Worm (Caenorhabditis elegans) whole organism, L4 larva: ENCODE measurements around the gene C03B1.17.

Source experiments
- F26F4.8 ChIP-seq: fragments of 200-800 bp; sonication (Bioruptor generic); conservative IDR thresholded peaks from 2 replicates; pipeline ENCODE4 v1.3.6; 2022; ENCODE audit warnings: missing genetic modification characterization, missing compliant biosample characterization
- T26A8.4 ChIP-seq: fragments of 200-800 bp; sonication (Bioruptor generic); IDR thresholded peaks from 2 replicates; pipeline ENCODE4 v1.3.6; 2022; ENCODE audit warnings: missing genetic modification characterization, missing compliant biosample characterization
- aha-1 ChIP-seq: fragments of 150-350 bp; peaks from one replicate; lab custom pipeline; 2014; ENCODE audit warnings: missing biosample characterization, missing genetic modification characterization
- ama-1 ChIP-seq: fragments of 150-350 bp; optimal IDR thresholded peaks from 2 replicates; lab custom pipeline; 2014; ENCODE audit warnings: inconsistent platforms, mixed read lengths
- ceh-20 ChIP-seq: fragments of 200-800 bp; sonication (Bioruptor generic); IDR thresholded peaks from 2 replicates; pipeline ENCODE4 v1.3.6; 2022; ENCODE audit warnings: missing genetic modification reagents, missing genetic modification characterization, missing compliant biosample characterization
- ceh-28 ChIP-seq: fragments of 150-350 bp; optimal IDR thresholded peaks from 2 replicates; lab custom pipeline; 2014; ENCODE audit warnings: missing biosample characterization, missing genetic modification reagents, missing genetic modification characterization
- ceh-32 ChIP-seq: sonication (generic microtip); optimal IDR thresholded peaks from 2 replicates; lab custom pipeline; 2016; ENCODE audit warnings: mild to moderate bottlenecking, missing genetic modification characterization, missing compliant biosample characterization; ENCODE audit not compliant: poor library complexity
- ceh-62 ChIP-seq: sonication (generic microtip); optimal IDR thresholded peaks from 2 replicates; lab custom pipeline; 2017; ENCODE audit warnings: missing biosample characterization, missing genetic modification characterization
- ceh-82 ChIP-seq: sonication (generic microtip); optimal IDR thresholded peaks from 2 replicates; lab custom pipeline; 2017; ENCODE audit warnings: missing biosample characterization, missing genetic modification characterization
- ces-1 ChIP-seq: fragments of 150-350 bp; sonication (generic microtip); optimal IDR thresholded peaks from 4 replicates; lab custom pipeline; 2014; ENCODE audit warnings: missing biosample characterization, missing genetic modification reagents, missing genetic modification characterization
- cey-2 ChIP-seq: sonication (generic microtip); optimal IDR thresholded peaks from 3 replicates; lab custom pipeline; 2017; ENCODE audit warnings: missing genetic modification characterization, mild to moderate bottlenecking, missing compliant biosample characterization, antibody characterized with exemption, borderline replicate concordance; ENCODE audit not compliant: insufficient read depth
- ctbp-1 ChIP-seq: fragments of 200-800 bp; sonication (Bioruptor generic); IDR thresholded peaks from 2 replicates; pipeline ENCODE4 v1.3.6; 2022; ENCODE audit warnings: missing genetic modification reagents, missing genetic modification characterization, missing compliant biosample characterization
- daf-16 ChIP-seq, 3 experiments: sonication (generic microtip); optimal IDR thresholded peaks; 2 replicates each; lab custom pipeline; 2016 to 2017; ENCODE audit warnings: missing genetic modification characterization in 3 of 3, missing genetic modification reagents in 3 of 3, mild to moderate bottlenecking in 2 of 3, missing compliant biosample characterization in 2 of 3, missing biosample characterization in 1 of 3, moderate library complexity in 1 of 3
- dmd-9 ChIP-seq: fragments of 200-800 bp; sonication (Bioruptor generic); IDR thresholded peaks from 2 replicates; pipeline ENCODE4 v1.3.6; 2022; ENCODE audit warnings: missing genetic modification reagents, missing genetic modification characterization, missing compliant biosample characterization
- dpl-1 ChIP-seq: fragments of 150-350 bp; optimal IDR thresholded peaks from 2 replicates; lab custom pipeline; 2014; ENCODE audit warnings: missing biosample characterization, missing genetic modification reagents, missing genetic modification characterization
- fkh-10 ChIP-seq: fragments of 150-350 bp; optimal IDR thresholded peaks from 2 replicates; lab custom pipeline; 2014; ENCODE audit warnings: missing biosample characterization, missing genetic modification reagents, missing genetic modification characterization
- fos-1 ChIP-seq: fragments of 150-350 bp; optimal IDR thresholded peaks from 2 replicates; lab custom pipeline; 2014; ENCODE audit warnings: missing biosample characterization, missing genetic modification characterization
- hlh-11 ChIP-seq: fragments of 200-800 bp; sonication (Bioruptor generic); optimal IDR thresholded peaks from 2 replicates; lab custom pipeline; 2018; ENCODE audit warnings: mild to moderate bottlenecking, missing genetic modification characterization, missing compliant biosample characterization
- lin-1 ChIP-seq: fragments of 200-800 bp; sonication (Bioruptor generic); IDR thresholded peaks from 2 replicates; pipeline ENCODE4 v1.3.6; 2022; ENCODE audit warnings: missing genetic modification reagents, missing genetic modification characterization, missing compliant biosample characterization
- lin-13 ChIP-seq: fragments of 150-350 bp; optimal IDR thresholded peaks from 2 replicates; lab custom pipeline; 2014; ENCODE audit warnings: missing biosample characterization, missing genetic modification reagents, missing genetic modification characterization
- lin-29 ChIP-seq: fragments of 200-800 bp; sonication (Bioruptor generic); IDR thresholded peaks from 2 replicates; pipeline ENCODE4 v1.3.6; 2022; ENCODE audit warnings: missing genetic modification reagents, missing genetic modification characterization, missing compliant biosample characterization
- lin-38 ChIP-seq: fragments of 200-800 bp; sonication (Bioruptor generic); IDR thresholded peaks from 2 replicates; pipeline ENCODE4 v1.3.6; 2022; ENCODE audit warnings: missing genetic modification reagents, missing genetic modification characterization, missing compliant biosample characterization
- lin-39 ChIP-seq: fragments of 150-350 bp; optimal IDR thresholded peaks from 2 replicates; lab custom pipeline; 2014; ENCODE audit warnings: missing biosample characterization, missing genetic modification reagents, missing genetic modification characterization
- lsy-2 ChIP-seq, 2 experiments: fragments of 150-350 bp in 1 of 2; sonication (generic microtip) in 1 of 2; optimal IDR thresholded peaks; 2 replicates each; lab custom pipeline; 2014 to 2017; ENCODE audit warnings: missing biosample characterization in 2 of 2, missing genetic modification characterization in 2 of 2
- madf-5 ChIP-seq, 2 experiments: fragments of 200-800 bp; sonication (Bioruptor generic); IDR thresholded peaks; 2 replicates each; pipeline ENCODE4 v1.3.6; 2022; ENCODE audit warnings: missing compliant biosample characterization in 2 of 2, missing genetic modification characterization in 2 of 2
- mdl-1 ChIP-seq, 2 experiments: fragments of 150-350 bp in 1 of 2; sonication (generic microtip) in 1 of 2; optimal IDR thresholded peaks; 2 replicates each; lab custom pipeline; 2014 to 2017; ENCODE audit warnings: missing biosample characterization in 2 of 2, missing genetic modification characterization in 2 of 2
- mdt-29 ChIP-seq: fragments of 200-800 bp; sonication (Bioruptor generic); IDR thresholded peaks from 2 replicates; pipeline ENCODE4 v1.3.6; 2022; ENCODE audit warnings: missing genetic modification reagents, missing genetic modification characterization, missing compliant biosample characterization
- nhr-10 ChIP-seq: fragments of 150-350 bp; optimal IDR thresholded peaks from 2 replicates; lab custom pipeline; 2014; ENCODE audit warnings: missing biosample characterization, missing genetic modification characterization
- nhr-102 ChIP-seq: sonication (generic microtip); optimal IDR thresholded peaks from 2 replicates; lab custom pipeline; 2016; ENCODE audit warnings: mild to moderate bottlenecking, missing genetic modification characterization, moderate library complexity, missing compliant biosample characterization
- nhr-11 ChIP-seq: fragments of 150-350 bp; optimal IDR thresholded peaks from 2 replicates; lab custom pipeline; 2014; ENCODE audit warnings: missing biosample characterization, missing genetic modification characterization
- nhr-111 ChIP-seq: fragments of 200-800 bp; sonication (Bioruptor generic); optimal IDR thresholded peaks from 2 replicates; lab custom pipeline; 2018; ENCODE audit warnings: mild to moderate bottlenecking, missing genetic modification characterization, missing compliant biosample characterization
- nhr-25 ChIP-seq: sonication (generic microtip); optimal IDR thresholded peaks from 2 replicates; lab custom pipeline; 2017; ENCODE audit warnings: missing genetic modification characterization, mild to moderate bottlenecking, missing compliant biosample characterization, antibody characterized with exemption, moderate library complexity, borderline replicate concordance; ENCODE audit not compliant: insufficient read depth
- nhr-28 ChIP-seq: fragments of 150-350 bp; optimal IDR thresholded peaks from 2 replicates; lab custom pipeline; 2014; ENCODE audit warnings: missing biosample characterization, missing genetic modification characterization
- nhr-41 ChIP-seq: fragments of 200-800 bp; sonication (Bioruptor generic); IDR thresholded peaks from 2 replicates; pipeline ENCODE4 v1.3.6; 2022; ENCODE audit warnings: missing genetic modification reagents, missing genetic modification characterization, missing compliant biosample characterization
- nhr-42 ChIP-seq: fragments of 200-800 bp; sonication (Bioruptor generic); IDR thresholded peaks from 2 replicates; pipeline ENCODE4 v1.3.6; 2022; ENCODE audit warnings: missing genetic modification characterization, missing compliant biosample characterization
- nhr-6 ChIP-seq: fragments of 150-350 bp; optimal IDR thresholded peaks from 2 replicates; lab custom pipeline; 2014; ENCODE audit warnings: missing biosample characterization, missing genetic modification characterization
- nhr-76 ChIP-seq: fragments of 150-350 bp; optimal IDR thresholded peaks from 2 replicates; lab custom pipeline; 2014; ENCODE audit warnings: missing biosample characterization, missing genetic modification characterization
- nhr-77 ChIP-seq: fragments of 150-350 bp; optimal IDR thresholded peaks from 2 replicates; lab custom pipeline; 2014; ENCODE audit warnings: missing biosample characterization, missing genetic modification characterization
- pha-4 ChIP-seq, 2 experiments: fragments of 150-350 bp in 1 of 2; fragments of 200-800 bp in 1 of 2; sonication (Bioruptor generic) in 1 of 2; IDR thresholded peaks in 1 of 2; optimal IDR thresholded peaks in 1 of 2; 2 replicates each; pipeline versions ENCODE4 v1.3.6 to Lab custom; 2014 to 2022; ENCODE audit warnings: missing genetic modification characterization in 2 of 2, missing genetic modification reagents in 2 of 2, missing biosample characterization in 1 of 2, missing compliant biosample characterization in 1 of 2
- rbr-2 ChIP-seq: sonication (generic microtip); optimal IDR thresholded peaks from 2 replicates; lab custom pipeline; 2016; ENCODE audit warnings: missing genotype, missing genetic modification characterization, missing compliant biosample characterization
- saeg-2 ChIP-seq: fragments of 200-800 bp; sonication (Bioruptor generic); IDR thresholded peaks from 2 replicates; pipeline ENCODE4 v1.3.6; 2022; ENCODE audit warnings: missing genetic modification reagents, missing genetic modification characterization, missing compliant biosample characterization
- skn-1 ChIP-seq: fragments of 150-350 bp; optimal IDR thresholded peaks from 2 replicates; lab custom pipeline; 2014; ENCODE audit warnings: missing biosample characterization, missing genetic modification characterization
- snpc-1.2 ChIP-seq: fragments of 200-800 bp; sonication (Bioruptor generic); IDR thresholded peaks from 2 replicates; pipeline ENCODE4 v1.3.6; 2022; ENCODE audit warnings: missing genetic modification reagents, missing genetic modification characterization, missing compliant biosample characterization
- snpc-4 ChIP-seq: fragments of 150-350 bp; optimal IDR thresholded peaks from 2 replicates; lab custom pipeline; 2014; ENCODE audit warnings: missing biosample characterization, missing genetic modification characterization
- spr-3 ChIP-seq: fragments of 200-800 bp; sonication (Bioruptor generic); optimal IDR thresholded peaks from 2 replicates; lab custom pipeline; 2018; ENCODE audit warnings: mild to moderate bottlenecking, missing genetic modification characterization, missing compliant biosample characterization
- tag-97 ChIP-seq: fragments of 200-800 bp; sonication (Bioruptor generic); IDR thresholded peaks from 2 replicates; pipeline ENCODE4 v1.3.6; 2022; ENCODE audit warnings: missing genetic modification characterization, missing compliant biosample characterization
- tra-1 ChIP-seq: fragments of 200-800 bp; sonication (Bioruptor generic); IDR thresholded peaks from 2 replicates; pipeline ENCODE4 v1.3.6; 2022; ENCODE audit warnings: missing genetic modification reagents, missing genetic modification characterization, missing compliant biosample characterization
- unc-130 ChIP-seq: sonication (generic microtip); optimal IDR thresholded peaks from 2 replicates; lab custom pipeline; 2016; ENCODE audit warnings: missing genetic modification reagents, missing genetic modification characterization, missing compliant biosample characterization
- zip-2 ChIP-seq: fragments of 150-350 bp; optimal IDR thresholded peaks from 2 replicates; lab custom pipeline; 2014; ENCODE audit warnings: missing biosample characterization, missing genetic modification characterization
- ztf-7 ChIP-seq: fragments of 150-350 bp; optimal IDR thresholded peaks from 2 replicates; lab custom pipeline; 2014; ENCODE audit warnings: missing biosample characterization, missing genetic modification characterization

Gene C03B1.17

ce11 chrX:6337951-6338350 is 35.5 kb upstream of the C03B1.17 start, which contains the start of gene C03B1.13:
TSS of gene C03B1.13 (minus strand) at chrX:6338051.
- no peak for TF ChIP-seq lsy-2 (tag; optimal IDR thresholded peaks at IDR 0.05; lab: Kevin White, UChicago)
- no peak for TF ChIP-seq lin-38 (GFP tag; lab: Robert Waterston, UW)
- TF ChIP-seq lin-29 (GFP tag; lab: Robert Waterston, UW): no peak
- TF ChIP-seq ces-1: no peak
- no peak for TF ChIP-seq ceh-28 (tag; lab: Kevin White, UChicago)
- no peak for TF ChIP-seq unc-130
- TF ChIP-seq saeg-2 (GFP tag; lab: Robert Waterston, UW): no peak
- TF ChIP-seq dmd-9: no peak

ce11 chrX:6338446-6338845 is 35.0 kb upstream of the C03B1.17 start:
- TF ChIP-seq skn-1 (tag; lab: Kevin White, UChicago): no peak
- TF ChIP-seq nhr-6: no peak
- TF ChIP-seq fkh-10 (GFP tag; lab: Kevin White, UChicago): no peak
- no peak for TF ChIP-seq snpc-1.2 (GFP tag; lab: Robert Waterston, UW)
- TF ChIP-seq spr-3 (GFP tag; lab: Kevin White, UChicago): no peak
- no peak for TF ChIP-seq nhr-76 (tag; lab: Kevin White, UChicago)
- no peak for TF ChIP-seq nhr-41 (GFP tag; lab: Robert Waterston, UW)
- no peak for TF ChIP-seq zip-2 (tag; lab: Kevin White, UChicago)
- TF ChIP-seq snpc-4: no peak
- no peak for TF ChIP-seq ama-1
- TF ChIP-seq lin-29 (GFP tag; lab: Robert Waterston, UW): no peak
- TF ChIP-seq rbr-2 (tag; lab: Kevin White, UChicago): no peak
- TF ChIP-seq nhr-42 (GFP tag; lab: Robert Waterston, UW): no peak
- no peak for TF ChIP-seq fos-1 (tag; lab: Kevin White, UChicago)
- peak; percentile 65 for TF ChIP-seq nhr-77 (tag; lab: Kevin White, UChicago)
- peak in 1 of 2 experiments; percentile 29 for TF ChIP-seq daf-16 (GFP tag; optimal IDR thresholded peaks at IDR 0.05; lab: Kevin White, UChicago)
- peak; percentile 94 for TF ChIP-seq daf-16 (tag; optimal IDR thresholded peaks at IDR 0.05; lab: Kevin White, UChicago)
- TF ChIP-seq ctbp-1 (GFP tag; lab: Robert Waterston, UW): no peak
- TF ChIP-seq nhr-102 (tag; lab: Kevin White, UChicago): peak; percentile 43
- peak; percentile 98 for TF ChIP-seq nhr-28 (tag; lab: Kevin White, UChicago)
- peak; percentile 33 for TF ChIP-seq nhr-10
- no peak for TF ChIP-seq lsy-2 (tag; optimal IDR thresholded peaks at IDR 0.05; lab: Kevin White, UChicago)
- TF ChIP-seq lin-1: peak; percentile 52; the same call in 1 of the 2 replicates
- TF ChIP-seq aha-1 (tag; lab: Kevin White, UChicago): peak; percentile 83
- no peak for TF ChIP-seq lin-13 (GFP tag; lab: Kevin White, UChicago)
- no peak for TF ChIP-seq madf-5 (GFP tag; IDR thresholded peaks at IDR 0.05; lab: Robert Waterston, UW)
- peak; percentile 24 for TF ChIP-seq ztf-7 (tag; lab: Kevin White, UChicago)
- TF ChIP-seq ceh-82: no peak
- TF ChIP-seq nhr-11 (tag; lab: Kevin White, UChicago): no peak
- no peak for TF ChIP-seq nhr-111 (GFP tag; lab: Kevin White, UChicago)
- no peak for TF ChIP-seq nhr-25 (tag; lab: Kevin White, UChicago)
- TF ChIP-seq mdl-1 (tag; optimal IDR thresholded peaks at IDR 0.05; lab: Kevin White, UChicago): no peak
- no peak for TF ChIP-seq tra-1 (GFP tag; lab: Robert Waterston, UW)
- no peak for TF ChIP-seq dpl-1 (GFP tag; lab: Kevin White, UChicago)
- TF ChIP-seq ceh-32: no peak
- no peak for TF ChIP-seq pha-4 (GFP tag; IDR thresholded peaks at IDR 0.05; lab: Robert Waterston, UW)
- TF ChIP-seq pha-4 (tag; optimal IDR thresholded peaks at IDR 0.05; lab: Kevin White, UChicago): no peak
- TF ChIP-seq mdt-29: 0 out of 2 replicates have a peak, but pooled peaks have one; percentile 37
- no peak for TF ChIP-seq ceh-62
- TF ChIP-seq T26A8.4 (GFP tag; lab: Robert Waterston, UW): peak; percentile 54; the same call in 1 of the 2 replicates
- TF ChIP-seq ceh-20 (GFP tag; lab: Robert Waterston, UW): no peak
- TF ChIP-seq tag-97 (GFP tag; lab: Robert Waterston, UW): no peak
- no peak for TF ChIP-seq cey-2 (tag; lab: Kevin White, UChicago)
- TF ChIP-seq lin-39 (tag; lab: Kevin White, UChicago): no peak
- TF ChIP-seq F26F4.8 (GFP tag; lab: Robert Waterston, UW): no peak
- peak; percentile 87 for TF ChIP-seq hlh-11
